Worm (Caenorhabditis elegans): Measurements from ENCODE around the gene srh-234.

Gene srh-234

DNA sequence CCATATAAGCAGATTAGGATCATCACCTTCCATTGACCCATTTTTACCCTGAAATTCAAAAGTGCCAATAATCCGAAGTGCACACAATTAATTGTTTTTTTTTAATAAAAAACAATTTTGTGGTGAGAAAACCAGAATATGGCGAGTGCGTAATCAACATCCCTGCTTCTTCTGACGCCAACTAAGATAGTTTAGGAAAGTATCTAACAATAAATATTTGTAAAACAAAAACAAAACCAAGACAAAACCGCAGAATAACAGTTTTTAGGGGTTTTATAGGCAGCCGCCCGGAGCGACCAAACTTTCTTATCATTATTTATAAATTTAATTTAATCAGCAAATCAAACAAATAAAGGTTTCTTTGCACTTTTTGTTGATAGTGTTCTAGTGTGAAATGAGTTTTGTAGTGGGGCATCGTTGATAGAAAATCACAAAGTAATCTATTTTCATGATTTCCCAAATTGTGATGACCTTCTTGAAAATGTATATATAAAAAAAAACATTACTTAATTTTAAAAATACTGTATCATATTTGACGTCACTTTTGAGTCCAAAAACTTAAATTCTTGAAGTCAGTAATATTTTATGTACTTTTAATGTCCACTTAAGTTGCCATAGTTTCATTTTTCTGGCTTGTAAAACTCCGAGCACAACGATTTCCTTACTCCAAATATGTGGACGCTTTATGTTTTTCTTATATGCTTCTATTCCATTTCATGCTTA lies 41.8 kb downstream of the srh-234 start, which contains the start of the genes folt-3 and clec-214:
Gene folt-3, minus strand, starts transcription at position 51 of the 723 bp plus-strand sequence.
Gene clec-214, plus strand, starts transcription at position 673 of the 723 bp plus-strand sequence.
- TF ChIP-seq med-1 (GFP tag; optimal IDR thresholded peaks at IDR 0.05; ENCODE audit: insufficient read depth) (no peak), ztf-23 (GFP tag; IDR thresholded peaks at IDR 0.05) (no peak), flt-1 (GFP tag; IDR thresholded peaks at IDR 0.05) (no peak), klf-2 (GFP tag; conservative IDR thresholded peaks at IDR 0.05) (no peak), T22C8.4 (GFP tag; IDR thresholded peaks at IDR 0.05) (no peak), ref-1 (GFP tag; conservative IDR thresholded peaks at IDR 0.05) (no peak)

DNA sequence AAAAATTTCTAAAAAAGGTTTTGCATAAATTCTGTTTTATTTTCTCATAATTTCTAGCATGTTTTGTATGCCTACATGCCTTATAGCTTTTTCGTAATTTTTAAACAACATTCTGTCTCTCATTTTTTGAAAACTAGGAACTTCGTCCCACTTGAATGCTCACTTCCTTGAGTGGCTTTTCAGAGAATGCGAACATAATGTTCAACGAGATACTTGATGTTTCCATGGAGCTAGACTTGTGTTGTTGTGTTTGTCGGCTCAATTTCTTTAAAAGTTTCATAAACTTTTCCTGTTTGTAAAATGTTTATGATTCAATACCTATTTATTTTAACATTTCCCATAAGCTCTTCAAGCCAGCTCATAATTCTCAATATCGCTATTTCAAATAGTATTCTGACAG lies 46.8 kb downstream of the srh-234 start, which contains the start of gene clec-213:
Gene clec-213, plus strand, starts transcription at position 301 of the 400 bp plus-strand sequence.
- TF ChIP-seq ref-1 (GFP tag; conservative IDR thresholded peaks at IDR 0.05) (no peak), tab-1 (GFP tag; IDR thresholded peaks at IDR 0.05) (no peak), med-1 (GFP tag; optimal IDR thresholded peaks at IDR 0.05; ENCODE audit: insufficient read depth) (no peak), cog-1 (tag; optimal IDR thresholded peaks at IDR 0.05) (no peak), klf-2 (GFP tag; conservative IDR thresholded peaks at IDR 0.05) (no peak), flt-1 (GFP tag; IDR thresholded peaks at IDR 0.05) (no peak), ztf-29 (GFP tag; IDR thresholded peaks at IDR 0.05) (no peak), T22C8.4 (GFP tag; IDR thresholded peaks at IDR 0.05) (no peak), ztf-23 (GFP tag; IDR thresholded peaks at IDR 0.05) (no peak)

DNA sequence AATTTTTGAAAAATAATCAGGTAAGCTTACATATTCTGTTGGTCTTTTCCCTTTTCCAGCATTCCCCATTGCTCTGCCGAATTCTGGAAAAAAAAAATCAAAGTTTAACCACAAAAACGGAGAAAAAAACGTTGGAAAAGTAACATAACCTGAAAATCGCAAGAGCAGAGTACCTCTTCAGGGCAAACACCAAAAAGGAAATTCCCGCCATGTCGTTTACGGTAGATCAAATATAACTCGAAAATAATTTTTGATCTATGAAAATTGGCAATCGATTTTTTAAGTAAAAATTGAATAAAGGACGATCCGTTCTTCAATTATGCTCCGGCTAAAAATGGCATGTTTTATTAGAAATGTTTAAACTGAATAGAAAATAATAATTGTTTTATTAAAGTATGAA lies 48.3 kb downstream of the srh-234 start, which contains the start of gene C50E3.11:
Gene C50E3.11, minus strand, starts transcription at position 83 of the 400 bp plus-strand sequence.
- TF ChIP-seq med-1 (GFP tag; optimal IDR thresholded peaks at IDR 0.05; ENCODE audit: insufficient read depth) = no peak
- no peak for TF ChIP-seq tab-1 (GFP tag; IDR thresholded peaks at IDR 0.05)
- no peak for TF ChIP-seq ref-1 (GFP tag; conservative IDR thresholded peaks at IDR 0.05)
- no peak for TF ChIP-seq ztf-29 (GFP tag; IDR thresholded peaks at IDR 0.05)
- TF ChIP-seq flt-1 (GFP tag; IDR thresholded peaks at IDR 0.05) = no peak
- no peak for TF ChIP-seq T22C8.4 (GFP tag; IDR thresholded peaks at IDR 0.05)
- no peak for TF ChIP-seq ztf-23 (GFP tag; IDR thresholded peaks at IDR 0.05)
- no peak for TF ChIP-seq klf-2 (GFP tag; conservative IDR thresholded peaks at IDR 0.05)
- TF ChIP-seq cog-1 (tag; optimal IDR thresholded peaks at IDR 0.05) = no peak

DNA sequence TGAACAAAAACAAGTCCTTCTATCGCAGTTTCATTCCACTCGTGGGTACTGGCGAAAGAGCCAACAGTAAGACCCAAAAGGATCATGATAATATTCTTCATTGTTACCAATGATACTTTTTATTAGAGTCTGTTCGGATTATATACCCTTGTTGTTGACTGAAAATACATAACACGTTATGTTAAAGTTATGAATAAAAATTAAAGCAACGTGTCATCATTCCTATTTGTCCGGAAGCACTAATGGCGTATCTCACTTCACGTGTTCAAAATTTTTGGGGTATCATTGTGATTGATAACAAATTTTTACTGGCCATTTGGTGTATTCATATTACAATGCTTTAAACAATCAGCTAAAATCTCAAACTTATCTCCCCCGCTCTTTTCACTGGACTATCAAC lies 50.2 kb downstream of the srh-234 start, which contains the start of gene scl-26:
Gene scl-26, minus strand, starts transcription at position 101 of the 400 bp plus-strand sequence.
- no peak for TF ChIP-seq cog-1 (tag; optimal IDR thresholded peaks at IDR 0.05)
- TF ChIP-seq klf-2 (GFP tag; conservative IDR thresholded peaks at IDR 0.05) = no peak
- no peak for TF ChIP-seq ztf-29 (GFP tag; IDR thresholded peaks at IDR 0.05)
- TF ChIP-seq tab-1 (GFP tag; IDR thresholded peaks at IDR 0.05) = no peak
- no peak for TF ChIP-seq ztf-23 (GFP tag; IDR thresholded peaks at IDR 0.05)
- no peak for TF ChIP-seq ref-1 (GFP tag; conservative IDR thresholded peaks at IDR 0.05)
- no peak for TF ChIP-seq T22C8.4 (GFP tag; IDR thresholded peaks at IDR 0.05)
- no peak for TF ChIP-seq med-1 (GFP tag; optimal IDR thresholded peaks at IDR 0.05; ENCODE audit: insufficient read depth)
- TF ChIP-seq flt-1 (GFP tag; IDR thresholded peaks at IDR 0.05) = no peak

Data from whole organism, midembryonic.